Fruit fly (Drosophila melanogaster) whole organism, embryonic: Measurements from ENCODE around the gene Nnp-1.

Source experiments
- CG10209 ChIP-seq: fragments of 200-800 bp; sonication (Bioruptor generic); optimal IDR thresholded peaks from 3 replicates; lab custom pipeline; 2017; ENCODE audit warnings: missing biosample characterization, mild to moderate bottlenecking, missing genetic modification characterization, missing genetic modification reagents
- CG12942 ChIP-seq: fragments of 200-800 bp; sonication (Bioruptor generic); optimal IDR thresholded peaks from 3 replicates; lab custom pipeline; 2016; ENCODE audit warnings: missing biosample characterization, missing genetic modification characterization
- CG16779 ChIP-seq: fragments of 200-800 bp; sonication (Bioruptor generic); IDR thresholded peaks from 2 replicates; pipeline ENCODE4 v1.3.6; 2022; ENCODE audit warnings: missing biosample characterization, missing genetic modification characterization
- CG17612 ChIP-seq: fragments of 200-800 bp; sonication (Bioruptor generic); IDR thresholded peaks from 2 replicates; pipeline ENCODE4 v1.3.6; 2022; ENCODE audit warnings: missing biosample characterization, missing genetic modification characterization
- CG1792 ChIP-seq: fragments of 200-800 bp; sonication (Bioruptor generic); optimal IDR thresholded peaks from 2 replicates; lab custom pipeline; 2016; ENCODE audit warnings: missing biosample characterization, missing genetic modification characterization
- CG42726 ChIP-seq: fragments of 200-800 bp; sonication (Bioruptor generic); IDR thresholded peaks from 2 replicates; pipeline ENCODE4 v1.3.6; 2022; ENCODE audit warnings: missing biosample characterization, missing genetic modification characterization; ENCODE audit not compliant: partially characterized antibody
- CG4820 ChIP-seq: fragments of 200-800 bp; sonication (Bioruptor generic); optimal IDR thresholded peaks from 3 replicates; lab custom pipeline; 2016; ENCODE audit warnings: missing biosample characterization, missing genetic modification characterization
- CG5180 ChIP-seq: fragments of 200-800 bp; sonication (Bioruptor generic); optimal IDR thresholded peaks from 3 replicates; lab custom pipeline; 2017; ENCODE audit warnings: missing biosample characterization, missing genetic modification characterization, mild to moderate bottlenecking, moderate library complexity, missing genetic modification reagents
- CG5245 ChIP-seq: fragments of 200-800 bp; sonication (Bioruptor generic); optimal IDR thresholded peaks from 3 replicates; lab custom pipeline; 2016; ENCODE audit warnings: missing biosample characterization, missing genetic modification characterization
- CG7372 ChIP-seq: fragments of 200-800 bp; sonication (Bioruptor generic); IDR thresholded peaks from 2 replicates; pipeline ENCODE4 v1.3.6; 2022; ENCODE audit warnings: missing biosample characterization, missing genetic modification characterization
- CG7786 ChIP-seq: fragments of 200-800 bp; sonication (Bioruptor generic); optimal IDR thresholded peaks from 2 replicates; lab custom pipeline; 2016; ENCODE audit warnings: missing biosample characterization, missing genetic modification characterization
- CG8944 ChIP-seq: fragments of 200-800 bp; sonication (Bioruptor generic); optimal IDR thresholded peaks from 3 replicates; lab custom pipeline; 2016; ENCODE audit warnings: missing biosample characterization, missing genetic modification characterization
- Chrac-16 ChIP-seq: fragments of 200-800 bp; sonication (Bioruptor generic); optimal IDR thresholded peaks from 3 replicates; lab custom pipeline; 2016; ENCODE audit warnings: missing biosample characterization, missing genetic modification characterization
- Dip2 ChIP-seq: fragments of 200-800 bp; sonication (Bioruptor generic); IDR thresholded peaks from 2 replicates; pipeline ENCODE4 v1.3.6; 2022; ENCODE audit warnings: missing biosample characterization, missing genetic modification characterization
- Dll ChIP-seq: fragments of 200-800 bp; sonication (Bioruptor generic); IDR thresholded peaks from 4 replicates; pipeline ENCODE4 v1.3.6; 2022; ENCODE audit warnings: missing biosample characterization, missing genetic modification characterization; ENCODE audit not compliant: partially characterized antibody
- Drgx ChIP-seq: fragments of 200-800 bp; sonication (Bioruptor generic); IDR thresholded peaks from 2 replicates; pipeline ENCODE4 v1.3.6; 2022; ENCODE audit warnings: missing biosample characterization, missing genetic modification characterization
- ERR ChIP-seq: fragments of 200-800 bp; sonication (Bioruptor generic); optimal IDR thresholded peaks from 2 replicates; lab custom pipeline; 2016; ENCODE audit warnings: missing biosample characterization, missing genetic modification characterization
- Ets97D ChIP-seq: fragments of 200-800 bp; sonication (Bioruptor generic); optimal IDR thresholded peaks from 3 replicates; lab custom pipeline; 2016; ENCODE audit warnings: missing biosample characterization, missing genetic modification characterization
- HLHmδ ChIP-seq: fragments of 200-800 bp; sonication (Bioruptor generic); optimal IDR thresholded peaks from 2 replicates; lab custom pipeline; 2018; ENCODE audit warnings: missing biosample characterization, mild to moderate bottlenecking, missing genetic modification characterization, moderate library complexity
- Kr ChIP-seq: fragments of 200-800 bp; sonication (Bioruptor generic); optimal IDR thresholded peaks from 2 replicates; lab custom pipeline; 2017; ENCODE audit warnings: missing biosample characterization, mild to moderate bottlenecking, missing genetic modification characterization
- Nf-YB ChIP-seq: fragments of 200-800 bp; sonication (Bioruptor generic); optimal IDR thresholded peaks from 3 replicates; lab custom pipeline; 2019; ENCODE audit warnings: missing biosample characterization, mild to moderate bottlenecking, missing genetic modification characterization, moderate library complexity
- NfI ChIP-seq: fragments of 200-800 bp; sonication (Bioruptor generic); optimal IDR thresholded peaks from 3 replicates; lab custom pipeline; 2018; ENCODE audit warnings: missing biosample characterization, mild to moderate bottlenecking, missing genetic modification characterization, moderate library complexity
- Oli ChIP-seq: fragments of 200-800 bp; sonication (Bioruptor generic); optimal IDR thresholded peaks from 2 replicates; lab custom pipeline; 2018; ENCODE audit warnings: missing biosample characterization, mild to moderate bottlenecking, missing genetic modification characterization, moderate library complexity
- Sox102F ChIP-seq: fragments of 200-800 bp; sonication (Bioruptor generic); optimal IDR thresholded peaks from 2 replicates; lab custom pipeline; 2018; ENCODE audit warnings: missing biosample characterization, mild to moderate bottlenecking, missing genetic modification characterization, moderate library complexity
- Taf1 ChIP-seq: fragments of 200-800 bp; sonication (Bioruptor generic); IDR thresholded peaks from 2 replicates; pipeline ENCODE4 v1.3.6; 2022; ENCODE audit warnings: missing biosample characterization, missing genetic modification characterization
- Usf ChIP-seq: fragments of 200-800 bp; sonication (Bioruptor generic); optimal IDR thresholded peaks from 2 replicates; lab custom pipeline; 2017; ENCODE audit warnings: missing genotype, missing biosample characterization, missing genetic modification characterization
- YL-1 ChIP-seq: fragments of 200-800 bp; sonication (Bioruptor generic); optimal IDR thresholded peaks from 3 replicates; lab custom pipeline; 2017; ENCODE audit warnings: missing biosample characterization, mild to moderate bottlenecking, missing genetic modification characterization
- ase ChIP-seq: fragments of 200-800 bp; sonication (Bioruptor generic); IDR thresholded peaks from 3 replicates; pipeline ENCODE4 v1.3.6; 2022; ENCODE audit warnings: missing biosample characterization, missing genetic modification characterization
- crol ChIP-seq: fragments of 200-800 bp; sonication (Bioruptor generic); IDR thresholded peaks from 2 replicates; pipeline ENCODE4 v1.3.6; 2022; ENCODE audit warnings: missing biosample characterization, missing genetic modification characterization
- da ChIP-seq: fragments of 200-800 bp; sonication (Bioruptor generic); optimal IDR thresholded peaks from 2 replicates; lab custom pipeline; 2016; ENCODE audit warnings: missing biosample characterization, missing genetic modification characterization
- dmrt11E ChIP-seq: fragments of 200-800 bp; sonication (Bioruptor generic); optimal IDR thresholded peaks from 3 replicates; lab custom pipeline; 2018; ENCODE audit warnings: missing biosample characterization, mild to moderate bottlenecking, missing genetic modification characterization, moderate library complexity
- emc ChIP-seq: fragments of 200-800 bp; sonication (Bioruptor generic); optimal IDR thresholded peaks from 2 replicates; lab custom pipeline; 2016; ENCODE audit warnings: missing biosample characterization, missing genetic modification characterization
- ewg ChIP-seq: fragments of 200-800 bp; sonication (Bioruptor generic); optimal IDR thresholded peaks from 3 replicates; lab custom pipeline; 2017; ENCODE audit warnings: mild to moderate bottlenecking, missing biosample characterization, missing genetic modification reagents, missing genetic modification characterization
- exex ChIP-seq: fragments of 200-800 bp; sonication (Bioruptor generic); optimal IDR thresholded peaks from 4 replicates; lab custom pipeline; 2018; ENCODE audit warnings: missing biosample characterization, mild to moderate bottlenecking, missing genetic modification characterization, moderate library complexity
- eyg ChIP-seq: fragments of 200-800 bp; sonication (Bioruptor generic); optimal IDR thresholded peaks from 3 replicates; lab custom pipeline; 2016; ENCODE audit warnings: missing biosample characterization, missing genetic modification characterization
- gro ChIP-seq: fragments of 200-800 bp; sonication (Bioruptor generic); optimal IDR thresholded peaks from 2 replicates; lab custom pipeline; 2016; ENCODE audit warnings: missing biosample characterization, missing genetic modification characterization
- hbn ChIP-seq: fragments of 200-800 bp; sonication (Bioruptor generic); IDR thresholded peaks from 2 replicates; pipeline ENCODE4 v1.3.6; 2022; ENCODE audit warnings: missing biosample characterization, missing genetic modification characterization; ENCODE audit not compliant: partially characterized antibody
- nerfin-1 ChIP-seq: fragments of 200-800 bp; sonication (Bioruptor generic); optimal IDR thresholded peaks from 3 replicates; lab custom pipeline; 2019; ENCODE audit warnings: missing biosample characterization, mild to moderate bottlenecking, missing genetic modification characterization, moderate library complexity
- p53 ChIP-seq: fragments of 200-800 bp; sonication (Bioruptor generic); optimal IDR thresholded peaks from 2 replicates; lab custom pipeline; 2016; ENCODE audit warnings: missing biosample characterization, missing genetic modification characterization
- phol ChIP-seq: fragments of 200-800 bp; sonication (Bioruptor generic); optimal IDR thresholded peaks from 3 replicates; lab custom pipeline; 2018; ENCODE audit warnings: missing biosample characterization, mild to moderate bottlenecking, missing genetic modification characterization, moderate library complexity
- prd ChIP-seq, 3 experiments: fragments of >200 bp in 2 of 3; fragments of 200-800 bp in 1 of 3; sonication (Bioruptor generic) in 1 of 3; optimal IDR thresholded peaks in 2 of 3; IDR thresholded peaks in 1 of 3; 2 replicates in 2 of 3; 3 replicates in 1 of 3; pipeline versions ENCODE4 v1.3.6 to Lab custom; 2017 to 2022; ENCODE audit warnings: missing biosample characterization in 1 of 3, missing genetic modification characterization in 1 of 3
- pros ChIP-seq: fragments of 200-800 bp; sonication (Bioruptor generic); optimal IDR thresholded peaks from 3 replicates; lab custom pipeline; 2019; ENCODE audit warnings: missing biosample characterization, mild to moderate bottlenecking, missing genetic modification characterization, moderate library complexity
- ranshi ChIP-seq: fragments of 200-800 bp; sonication (Bioruptor generic); IDR thresholded peaks from 2 replicates; pipeline ENCODE4 v1.3.6; 2022; ENCODE audit warnings: missing biosample characterization, missing genetic modification characterization
- sim ChIP-seq: fragments of 200-800 bp; sonication (Bioruptor generic); IDR thresholded peaks from 2 replicates; pipeline ENCODE4 v1.3.6; 2022; ENCODE audit warnings: missing biosample characterization, missing genetic modification characterization
- slou ChIP-seq: fragments of 200-800 bp; sonication (Bioruptor generic); optimal IDR thresholded peaks from 3 replicates; lab custom pipeline; 2016; ENCODE audit warnings: missing biosample characterization, missing genetic modification characterization
- so ChIP-seq: fragments of 200-800 bp; sonication (Bioruptor generic); IDR thresholded peaks from 3 replicates; pipeline ENCODE4 v1.3.6; 2022; ENCODE audit warnings: missing biosample characterization, missing genetic modification characterization
- stwl ChIP-seq: fragments of 200-800 bp; sonication (Bioruptor generic); optimal IDR thresholded peaks from 3 replicates; lab custom pipeline; 2018; ENCODE audit warnings: missing biosample characterization, mild to moderate bottlenecking, missing genetic modification characterization, moderate library complexity
- trh ChIP-seq: fragments of 200-800 bp; sonication (Bioruptor generic); optimal IDR thresholded peaks from 2 replicates; lab custom pipeline; 2016; ENCODE audit warnings: missing biosample characterization, missing genetic modification characterization
- vnd ChIP-seq: fragments of 200-800 bp; sonication (Bioruptor generic); IDR thresholded peaks from 3 replicates; pipeline ENCODE4 v1.3.6; 2022; ENCODE audit warnings: missing biosample characterization, missing genetic modification characterization; ENCODE audit not compliant: partially characterized antibody
- yki ChIP-seq: fragments of >200 bp; optimal IDR thresholded peaks from 3 replicates; lab custom pipeline; 2018
- zen ChIP-seq: fragments of 200-800 bp; sonication (Bioruptor generic); optimal IDR thresholded peaks from 3 replicates; lab custom pipeline; 2018; ENCODE audit warnings: missing biosample characterization, mild to moderate bottlenecking, missing genetic modification characterization, moderate library complexity

Nnp-1 gene

DNA sequence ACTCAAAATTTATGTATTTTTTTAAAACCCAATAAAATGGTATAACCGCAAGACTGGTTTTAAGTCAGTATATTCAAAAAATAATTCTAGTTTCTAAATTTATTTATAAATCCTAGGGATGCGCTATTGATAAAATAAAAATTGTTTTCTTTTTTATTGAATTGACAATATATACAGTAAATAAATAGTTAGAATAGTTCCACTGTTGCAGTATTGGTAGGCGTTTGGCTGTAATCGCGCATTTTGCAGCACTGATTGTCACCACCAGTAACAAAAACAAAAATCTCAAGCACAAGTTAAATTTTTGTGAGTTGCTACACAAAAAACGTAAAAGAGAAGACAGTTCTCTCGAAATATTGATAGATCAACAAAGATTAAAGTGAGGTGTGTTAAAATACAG is 3.0 kb upstream of the Nnp-1 start, which contains the start of gene CG31855 (continued):
- TF ChIP-seq prd (optimal IDR thresholded peaks at IDR 0.05; lab: Kevin White, UChicago) = no peak
- TF ChIP-seq prd (GFP tag; IDR thresholded peaks at IDR 0.05; lab: Robert Waterston, UW) = peak; percentile 83
- peak; percentile 63 for TF ChIP-seq nerfin-1 (tag; lab: Kevin White, UChicago)
- peak; percentile 55 for TF ChIP-seq stwl (tag; lab: Kevin White, UChicago)
- peak; percentile 9 for TF ChIP-seq Usf
- TF ChIP-seq CG5180 = peak; percentile 35
- peak; percentile 86 for TF ChIP-seq ase (GFP tag; lab: Robert Waterston, UW)
- TF ChIP-seq CG12942 = peak; percentile 82
- TF ChIP-seq CG10209 = peak; percentile 76
- peak; percentile 72 for TF ChIP-seq Ets97D (GFP tag; lab: Kevin White, UChicago)
- peak; percentile 39 for TF ChIP-seq trh (GFP tag; lab: Kevin White, UChicago)
- no peak for TF ChIP-seq Dip2
- TF ChIP-seq Oli (tag; lab: Kevin White, UChicago) = peak; percentile 63
- peak; percentile 68 for TF ChIP-seq ewg (GFP tag; lab: Kevin White, UChicago)
- peak; percentile 38 for TF ChIP-seq Nf-YB
- TF ChIP-seq HLHmδ = no peak
- peak; percentile 68 for TF ChIP-seq CG8944 (GFP tag; lab: Kevin White, UChicago)
- TF ChIP-seq slou (GFP tag; lab: Kevin White, UChicago) = peak; percentile 80
- TF ChIP-seq CG4820 (GFP tag; lab: Kevin White, UChicago) = peak; percentile 59
- TF ChIP-seq NfI (GFP tag; lab: Kevin White, UChicago) = peak; percentile 91
- peak; percentile 79 for TF ChIP-seq CG5245 (GFP tag; lab: Kevin White, UChicago)
- peak; percentile 85 for TF ChIP-seq Chrac-16 (GFP tag; lab: Kevin White, UChicago)
- TF ChIP-seq Kr (GFP tag; lab: Kevin White, UChicago) = no peak
- peak; percentile 54 for TF ChIP-seq CG7786
- no peak for TF ChIP-seq yki (lab: Kevin White, UChicago)
- peak; percentile 70 for TF ChIP-seq phol (tag; lab: Kevin White, UChicago)
- peak; percentile 3 for TF ChIP-seq emc
- TF ChIP-seq Drgx (GFP tag; lab: Robert Waterston, UW) = peak; percentile 51; the same call in 1 of the 2 replicates
- TF ChIP-seq YL-1 (GFP tag; lab: Kevin White, UChicago) = peak; percentile 79
- TF ChIP-seq hbn = no peak
- peak; percentile 78 for TF ChIP-seq CG7372 (GFP tag; lab: Robert Waterston, UW)
- TF ChIP-seq crol = no peak
- no peak for TF ChIP-seq CG1792
- TF ChIP-seq da (GFP tag; lab: Kevin White, UChicago) = peak; percentile 17
- TF ChIP-seq exex (tag; lab: Kevin White, UChicago) = no peak
- no peak for TF ChIP-seq CG42726 (GFP tag; lab: Robert Waterston, UW)
- TF ChIP-seq p53 (GFP tag; lab: Kevin White, UChicago) = no peak
- TF ChIP-seq dmrt11E (tag; lab: Kevin White, UChicago) = peak; percentile 71
- TF ChIP-seq gro (GFP tag; lab: Kevin White, UChicago) = peak; percentile 91
- peak; percentile 86 for TF ChIP-seq CG16779 (GFP tag; lab: Robert Waterston, UW)
- TF ChIP-seq Dll (GFP tag; lab: Robert Waterston, UW) = no peak
- TF ChIP-seq sim = no peak
- TF ChIP-seq so (GFP tag; lab: Robert Waterston, UW) = peak; percentile 72; the same call in 2 of the 3 replicates
- peak; percentile 80 for TF ChIP-seq ranshi (GFP tag; lab: Robert Waterston, UW)
- TF ChIP-seq zen (tag; lab: Kevin White, UChicago) = peak; percentile 26
- TF ChIP-seq vnd (GFP tag; lab: Robert Waterston, UW) = 0 out of 3 replicates have a peak, but pooled peaks have one; percentile 35
- TF ChIP-seq pros (GFP tag; lab: Kevin White, UChicago) = no peak
- TF ChIP-seq Taf1 = peak; percentile 77
- peak; percentile 41 for TF ChIP-seq eyg (GFP tag; lab: Kevin White, UChicago)
- peak; percentile 29 for TF ChIP-seq ERR (GFP tag; lab: Kevin White, UChicago)
- TF ChIP-seq CG17612 = peak; percentile 39
- peak; percentile 71 for TF ChIP-seq Sox102F (GFP tag; lab: Kevin White, UChicago)
